Fruit fly (Drosophila melanogaster) whole organism, wandering third instar larva: Measurements from ENCODE around the gene rgn.

Source experiments
- GATAd ChIP-seq: sonication (Bioruptor generic); optimal IDR thresholded peaks from 2 replicates; lab custom pipeline; 2016; ENCODE audit warnings: missing biosample characterization, missing genetic modification characterization
- Hnf4 ChIP-seq: fragments of 200-800 bp; sonication (Bioruptor generic); optimal IDR thresholded peaks from 2 replicates; lab custom pipeline; 2016; ENCODE audit warnings: missing biosample characterization, mild to moderate bottlenecking, missing genetic modification characterization
- woc ChIP-seq: sonication (Bioruptor generic); optimal IDR thresholded peaks from 2 replicates; lab custom pipeline; 2016; ENCODE audit warnings: missing biosample characterization, mild to moderate bottlenecking, missing genetic modification characterization

DNA sequence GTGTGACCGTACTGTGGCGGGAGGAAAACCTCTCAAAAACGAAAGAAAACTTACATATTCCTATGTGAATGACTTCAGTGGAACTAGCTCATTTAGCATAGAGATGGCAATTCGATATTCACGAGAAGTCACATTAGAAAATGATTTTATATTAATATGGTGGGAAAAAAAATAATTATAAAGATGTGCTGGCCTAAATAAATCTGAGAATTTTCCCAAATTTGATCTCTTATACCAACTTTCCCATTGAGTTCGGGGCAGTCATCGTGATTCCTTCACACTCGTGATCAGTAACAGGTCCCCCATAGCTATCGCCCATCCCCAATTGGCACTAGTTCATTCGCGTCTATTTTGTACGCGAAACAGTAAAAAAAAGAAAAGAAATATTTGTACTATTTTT is 50.8 kb downstream of the rgn start, which contains the start of the genes barc and Aef1:
- TF ChIP-seq woc (GFP tag; lab: Kevin White, UChicago) (peak; percentile 93), Hnf4 (GFP tag; lab: Kevin White, UChicago) (no peak), GATAd (GFP tag; lab: Kevin White, UChicago) (peak; percentile 74)
